Worm (Caenorhabditis elegans) whole organism, L3 larva: Measurements from ENCODE around the gene aps-1.

Source experiments
- ama-1 ChIP-seq: fragments of 150-350 bp; optimal IDR thresholded peaks from 2 replicates; lab custom pipeline; 2018
- ceh-82 ChIP-seq: fragments of 150-350 bp; optimal IDR thresholded peaks from 2 replicates; lab custom pipeline; 2014; ENCODE audit warnings: missing biosample characterization, missing genetic modification characterization
- egl-5 ChIP-seq: fragments of 150-350 bp; optimal IDR thresholded peaks from 2 replicates; lab custom pipeline; 2017; ENCODE audit warnings: missing biosample characterization, missing genetic modification reagents, missing genetic modification characterization, inconsistent platforms
- fkh-10 ChIP-seq: sonication (generic microtip); optimal IDR thresholded peaks from 2 replicates; lab custom pipeline; 2017; ENCODE audit warnings: missing biosample characterization, missing genetic modification reagents, missing genetic modification characterization
- mdl-1 ChIP-seq: fragments of 150-350 bp; optimal IDR thresholded peaks from 2 replicates; lab custom pipeline; 2014; ENCODE audit warnings: missing biosample characterization, missing genetic modification characterization
- nhr-11 ChIP-seq: fragments of 150-350 bp; optimal IDR thresholded peaks from 2 replicates; lab custom pipeline; 2014; ENCODE audit warnings: missing biosample characterization, missing genetic modification characterization
- nhr-77 ChIP-seq: fragments of 150-350 bp; optimal IDR thresholded peaks from 2 replicates; lab custom pipeline; 2014; ENCODE audit warnings: missing biosample characterization, missing genetic modification characterization
- pha-4 ChIP-seq: fragments of 150-350 bp; optimal IDR thresholded peaks from 2 replicates; lab custom pipeline; 2014; ENCODE audit warnings: missing biosample characterization, missing genetic modification reagents, missing genetic modification characterization
- pqm-1 ChIP-seq: fragments of 150-350 bp; optimal IDR thresholded peaks from 2 replicates; lab custom pipeline; 2017; ENCODE audit warnings: missing biosample characterization, missing genetic modification characterization, inconsistent platforms
- skn-1 ChIP-seq: fragments of 150-350 bp; optimal IDR thresholded peaks from 2 replicates; lab custom pipeline; 2014; ENCODE audit warnings: missing biosample characterization, missing genetic modification characterization
- snpc-4 ChIP-seq: fragments of 150-350 bp; optimal IDR thresholded peaks from 2 replicates; lab custom pipeline; 2014; ENCODE audit warnings: missing biosample characterization, missing genetic modification characterization
- ztf-11 ChIP-seq: fragments of 150-350 bp; optimal IDR thresholded peaks from 2 replicates; lab custom pipeline; 2014; ENCODE audit warnings: missing biosample characterization, missing genetic modification characterization

DNA sequence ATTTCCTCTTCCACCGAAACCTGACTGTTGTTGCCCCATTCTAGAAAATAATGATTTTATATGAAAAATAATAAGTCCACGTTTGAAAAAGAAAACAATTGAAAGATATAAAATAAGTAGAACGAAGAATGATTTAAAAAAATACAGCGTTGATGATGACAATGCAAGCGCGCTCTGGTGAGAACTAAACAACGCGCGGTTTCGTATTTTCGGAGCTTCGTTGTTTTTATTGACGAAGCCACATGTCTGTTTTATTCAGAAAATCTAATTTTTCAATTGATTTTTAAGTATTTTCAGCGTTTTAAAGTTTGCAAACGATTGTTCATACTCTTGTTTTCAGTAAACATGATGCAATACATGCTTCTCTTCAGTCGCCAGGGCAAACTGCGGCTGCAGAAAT lies at the start of gene aps-1, which contains the start of gene rpt-2:
- peak; percentile 71 for TF ChIP-seq snpc-4 (tag; lab: Kevin White, UChicago)
- TF ChIP-seq nhr-77, result no peak
- no peak for TF ChIP-seq ztf-11
- TF ChIP-seq skn-1 (tag; lab: Kevin White, UChicago), result peak; percentile 100
- no peak for TF ChIP-seq fkh-10 (GFP tag; lab: Kevin White, UChicago)
- TF ChIP-seq ceh-82, result no peak
- no peak for TF ChIP-seq nhr-11 (tag; lab: Kevin White, UChicago)
- TF ChIP-seq pha-4 (tag; lab: Kevin White, UChicago), result peak; percentile 95
- no peak for TF ChIP-seq ama-1 (lab: Kevin White, UChicago)
- peak; percentile 84 for TF ChIP-seq egl-5 (tag; lab: Kevin White, UChicago)
- TF ChIP-seq pqm-1, result peak; percentile 32
- no peak for TF ChIP-seq mdl-1 (tag; lab: Kevin White, UChicago)
